Worm (Caenorhabditis elegans): ENCODE data around the gene mtre-1.

Gene mtre-1

ce11 chrII:8073222-8073621 is 22.8 kb upstream of the mtre-1 start, which contains the start of gene gpcp-2:
gpcp-2 (minus strand) TSS chrII:8073374.
- TF ChIP-seq unc-86 (tag; optimal IDR thresholded peaks at IDR 0.05): no peak
- no peak for TF ChIP-seq tlp-1 (tag; optimal IDR thresholded peaks at IDR 0.05)
- TF ChIP-seq ceh-88 (GFP tag; IDR thresholded peaks at IDR 0.05): no peak
- TF ChIP-seq nhr-19 (GFP tag; conservative IDR thresholded peaks at IDR 0.05): no peak
- no peak for TF ChIP-seq ceh-8 (GFP tag; optimal IDR thresholded peaks at IDR 0.05)
- peak; percentile 47 for TF ChIP-seq elt-2 (tag; optimal IDR thresholded peaks at IDR 0.05)
- TF ChIP-seq lin-35 (GFP tag; optimal IDR thresholded peaks at IDR 0.05): no peak
- TF ChIP-seq skn-1 (tag; optimal IDR thresholded peaks at IDR 0.05): no peak

- TF ChIP-seq nhr-20 (tag; optimal IDR thresholded peaks at IDR 0.05) (peak; percentile 69), C16A3.4 (tag; optimal IDR thresholded peaks at IDR 0.05) (peak; percentile 28), egl-27 (tag; optimal IDR thresholded peaks at IDR 0.05) (no peak), grh-1 (GFP tag; IDR thresholded peaks at IDR 0.05) (no peak), blmp-1 (tag; optimal IDR thresholded peaks at IDR 0.05) (peak; percentile 59), nhr-76 (tag; optimal IDR thresholded peaks at IDR 0.05) (no peak), sup-37 (GFP tag; optimal IDR thresholded peaks at IDR 0.05) (peak; percentile 4), unc-62 (GFP tag; optimal IDR thresholded peaks at IDR 0.05) (no peak), irx-1 (tag; optimal IDR thresholded peaks at IDR 0.05) (peak; percentile 38), ceh-82 (tag; optimal IDR thresholded peaks at IDR 0.05) (peak in 1 of 3 experiments; percentile 33), isw-1 (GFP tag; IDR thresholded peaks at IDR 0.05) (peak; percentile 51), unc-30 (tag; optimal IDR thresholded peaks at IDR 0.05) (no peak), zag-1 (tag; optimal IDR thresholded peaks at IDR 0.05) (no peak), lin-13 (GFP tag; optimal IDR thresholded peaks at IDR 0.05) (no peak), fkh-4 (tag; optimal IDR thresholded peaks at IDR 0.05; ENCODE audit: borderline replicate concordance) (no peak), ces-1 (GFP tag; optimal IDR thresholded peaks at IDR 0.05) (no peak), pax-3 (tag; optimal IDR thresholded peaks at IDR 0.05) (peak; percentile 13), nhr-71 (tag; optimal IDR thresholded peaks at IDR 0.05) (peak; percentile 89), ets-5 (GFP tag; IDR thresholded peaks at IDR 0.05) (no peak), unc-86 (tag; optimal IDR thresholded peaks at IDR 0.05) (peak; percentile 73), dpl-1 (GFP tag; optimal IDR thresholded peaks at IDR 0.05) (peak in 2 of 3 experiments; percentile 4 to 38), nhr-11 (tag; optimal IDR thresholded peaks at IDR 0.05) (no peak), nhr-85 (tag) (peak; percentile 44), ztf-11 (tag; optimal IDR thresholded peaks at IDR 0.05) (peak in 1 of 2 experiments; percentile 18), fkh-10 (GFP tag; optimal IDR thresholded peaks at IDR 0.05) (no peak), mef-2 (tag; optimal IDR thresholded peaks at IDR 0.05) (peak; percentile 21), pqm-1 (tag; optimal IDR thresholded peaks at IDR 0.05) (no peak), xbp-1 (tag; optimal IDR thresholded peaks at IDR 0.05) (peak; percentile 53), lin-35 (GFP tag; optimal IDR thresholded peaks at IDR 0.05) (peak; percentile 49 to 61), mep-1 (tag; optimal IDR thresholded peaks at IDR 0.05) (peak; percentile 72), tbx-2 (tag; optimal IDR thresholded peaks at IDR 0.05) (peak; percentile 54), skn-1 (tag; optimal IDR thresholded peaks at IDR 0.05) (peak; percentile 35), dsc-1 (tag; optimal IDR thresholded peaks at IDR 0.05) (peak; percentile 38), nhr-19 (GFP tag; conservative IDR thresholded peaks at IDR 0.05) (peak; percentile 81), nhr-28 (tag; optimal IDR thresholded peaks at IDR 0.05) (no peak), lir-3 (tag; optimal IDR thresholded peaks at IDR 0.05; ENCODE audit: poor library complexity) (peak; percentile 63), ztf-4 (tag; optimal IDR thresholded peaks at IDR 0.05) (peak; percentile 24), swsn-7 (tag; optimal IDR thresholded peaks at IDR 0.05) (peak; percentile 54), mab-9 (GFP tag; IDR thresholded peaks at IDR 0.05) (peak; percentile 63; the same call in 1 of the 2 replicates), hpl-2 (GFP tag; optimal IDR thresholded peaks at IDR 0.05) (no peak), nhr-90 (tag; optimal IDR thresholded peaks at IDR 0.05; ENCODE audit: poor library complexity) (peak; percentile 44), lin-14 (GFP tag; optimal IDR thresholded peaks at IDR 0.05) (peak; percentile 92), elt-3 (tag; optimal IDR thresholded peaks at IDR 0.05) (peak in 2 of 6 experiments; percentile 45 to 66), ceh-63 (GFP tag; optimal IDR thresholded peaks at IDR 0.05) (no peak), fkh-8 (tag; optimal IDR thresholded peaks at IDR 0.05) (peak; percentile 85)
These were observed 21.6 kb upstream of the mtre-1 start for ce11 chrII:8071801-8072544.

Measured in whole organism, L1 larva.